Worm (Caenorhabditis elegans) whole organism, midembryonic: ENCODE measurements around the gene nca-2.

Experiments used
- cog-1 ChIP-seq: sonication (generic microtip); optimal IDR thresholded peaks from 2 replicates; lab custom pipeline; 2016; ENCODE audit warnings: missing genetic modification characterization, missing compliant biosample characterization
- flt-1 ChIP-seq: fragments of 200-800 bp; sonication (Bioruptor generic); IDR thresholded peaks from 2 replicates; pipeline ENCODE4 v1.3.6; 2022; ENCODE audit warnings: missing genetic modification characterization, missing compliant biosample characterization
- med-1 ChIP-seq: sonication (generic microtip); optimal IDR thresholded peaks from 2 replicates; lab custom pipeline; 2017; ENCODE audit warnings: missing genetic modification characterization, mild to moderate bottlenecking, missing compliant biosample characterization, antibody characterized with exemption, missing genetic modification reagents; ENCODE audit not compliant: insufficient read depth
- ref-1 ChIP-seq: fragments of 200-800 bp; sonication (Bioruptor generic); conservative IDR thresholded peaks from 2 replicates; pipeline ENCODE4 v1.3.6; 2022; ENCODE audit warnings: missing genetic modification reagents, missing genetic modification characterization, missing compliant biosample characterization
- tab-1 ChIP-seq: fragments of 200-800 bp; sonication (Bioruptor generic); IDR thresholded peaks from 2 replicates; pipeline ENCODE4 v1.3.6; 2022; ENCODE audit warnings: missing genetic modification characterization, missing compliant biosample characterization

ce11 chrIII:4998956-4999425, 33.6 kb downstream of the nca-2 start, which contains the start of gene smcr-8:
- no peak for TF ChIP-seq flt-1
- TF ChIP-seq med-1 (GFP tag; lab: Kevin White, UChicago): no peak
- TF ChIP-seq ref-1 (GFP tag; lab: Robert Waterston, UW): no peak
- TF ChIP-seq cog-1: no peak
- TF ChIP-seq tab-1 (GFP tag; lab: Robert Waterston, UW): no peak
